Worm (Caenorhabditis elegans) whole organism, L3 larva: ENCODE data around the gene Y40C7B.4.
A peak's percentile ranks its signal among the peaks of the same experiment; 100 is the strongest.

Experiments
- R02D3.7 ChIP-seq: fragments of 150-350 bp; optimal IDR thresholded peaks from 2 replicates; lab custom pipeline; 2014; ENCODE audit warnings: missing biosample characterization, missing genetic modification characterization
- aly-2 ChIP-seq: fragments of 150-350 bp; optimal IDR thresholded peaks from 2 replicates; lab custom pipeline; 2014; ENCODE audit warnings: missing biosample characterization, missing genetic modification characterization
- ama-1 ChIP-seq: fragments of 150-350 bp; optimal IDR thresholded peaks from 2 replicates; lab custom pipeline; 2018
- ceh-16 ChIP-seq: sonication (generic microtip); optimal IDR thresholded peaks from 2 replicates; lab custom pipeline; 2017; ENCODE audit warnings: missing biosample characterization, missing genetic modification characterization
- ceh-28 ChIP-seq: fragments of 150-350 bp; optimal IDR thresholded peaks from 2 replicates; lab custom pipeline; 2014; ENCODE audit warnings: missing biosample characterization, missing genetic modification reagents, missing genetic modification characterization
- ceh-82 ChIP-seq: fragments of 150-350 bp; optimal IDR thresholded peaks from 2 replicates; lab custom pipeline; 2014; ENCODE audit warnings: missing biosample characterization, missing genetic modification characterization
- ceh-9 ChIP-seq: sonication (generic microtip); optimal IDR thresholded peaks from 2 replicates; lab custom pipeline; 2018; ENCODE audit warnings: missing biosample characterization, missing genetic modification characterization
- egl-5 ChIP-seq: fragments of 150-350 bp; optimal IDR thresholded peaks from 2 replicates; lab custom pipeline; 2017; ENCODE audit warnings: missing biosample characterization, missing genetic modification reagents, missing genetic modification characterization, inconsistent platforms
- elt-1 ChIP-seq: fragments of 150-350 bp; optimal IDR thresholded peaks from 2 replicates; lab custom pipeline; 2014; ENCODE audit warnings: missing biosample characterization, missing genetic modification characterization
- elt-2 ChIP-seq: sonication (generic microtip); optimal IDR thresholded peaks from 2 replicates; lab custom pipeline; 2016; ENCODE audit warnings: missing genetic modification reagents, mild to moderate bottlenecking, missing genetic modification characterization, missing compliant biosample characterization
- fkh-10 ChIP-seq: sonication (generic microtip); optimal IDR thresholded peaks from 2 replicates; lab custom pipeline; 2017; ENCODE audit warnings: missing biosample characterization, missing genetic modification reagents, missing genetic modification characterization
- jun-1 ChIP-seq: fragments of 150-350 bp; optimal IDR thresholded peaks from 2 replicates; lab custom pipeline; 2014; ENCODE audit warnings: missing biosample characterization, missing genetic modification reagents, missing genetic modification characterization
- lin-15B ChIP-seq: fragments of 150-350 bp; optimal IDR thresholded peaks from 2 replicates; lab custom pipeline; 2014; ENCODE audit warnings: missing biosample characterization, missing genetic modification characterization
- lsy-12 ChIP-seq: sonication (generic microtip); optimal IDR thresholded peaks from 2 replicates; lab custom pipeline; 2016; ENCODE audit warnings: mild to moderate bottlenecking, missing genetic modification characterization, missing compliant biosample characterization
- mdl-1 ChIP-seq: fragments of 150-350 bp; optimal IDR thresholded peaks from 2 replicates; lab custom pipeline; 2014; ENCODE audit warnings: missing biosample characterization, missing genetic modification characterization
- nhr-11 ChIP-seq: fragments of 150-350 bp; optimal IDR thresholded peaks from 2 replicates; lab custom pipeline; 2014; ENCODE audit warnings: missing biosample characterization, missing genetic modification characterization
- nhr-23 ChIP-seq: fragments of 150-350 bp; optimal IDR thresholded peaks from 2 replicates; lab custom pipeline; 2014; ENCODE audit warnings: missing biosample characterization, missing genetic modification reagents, missing genetic modification characterization
- nhr-237 ChIP-seq: fragments of 150-350 bp; optimal IDR thresholded peaks from 2 replicates; lab custom pipeline; 2014; ENCODE audit warnings: missing biosample characterization, missing genetic modification characterization
- nhr-28 ChIP-seq: fragments of 150-350 bp; optimal IDR thresholded peaks from 2 replicates; lab custom pipeline; 2014; ENCODE audit warnings: missing biosample characterization, missing genetic modification characterization
- nhr-43 ChIP-seq: sonication (generic microtip); optimal IDR thresholded peaks from 2 replicates; lab custom pipeline; 2016; ENCODE audit warnings: mild to moderate bottlenecking, missing genetic modification characterization, missing compliant biosample characterization; ENCODE audit not compliant: poor library complexity, severe bottlenecking
- nhr-76 ChIP-seq: fragments of 150-350 bp; sonication (generic microtip); optimal IDR thresholded peaks from 5 replicates; lab custom pipeline; 2014; ENCODE audit warnings: missing biosample characterization, missing genetic modification characterization
- nhr-77 ChIP-seq: fragments of 150-350 bp; optimal IDR thresholded peaks from 2 replicates; lab custom pipeline; 2014; ENCODE audit warnings: missing biosample characterization, missing genetic modification characterization
- sea-2 ChIP-seq: fragments of 150-350 bp; sonication (generic microtip); optimal IDR thresholded peaks from 4 replicates; lab custom pipeline; 2014; ENCODE audit warnings: missing biosample characterization, missing genetic modification reagents, missing genetic modification characterization
- skn-1 ChIP-seq: fragments of 150-350 bp; optimal IDR thresholded peaks from 2 replicates; lab custom pipeline; 2014; ENCODE audit warnings: missing biosample characterization, missing genetic modification characterization
- snpc-4 ChIP-seq: fragments of 150-350 bp; optimal IDR thresholded peaks from 2 replicates; lab custom pipeline; 2014; ENCODE audit warnings: missing biosample characterization, missing genetic modification characterization
- ztf-11 ChIP-seq: fragments of 150-350 bp; optimal IDR thresholded peaks from 2 replicates; lab custom pipeline; 2014; ENCODE audit warnings: missing biosample characterization, missing genetic modification characterization
- ztf-4 ChIP-seq: fragments of 150-350 bp; optimal IDR thresholded peaks from 2 replicates; lab custom pipeline; 2014; ENCODE audit warnings: missing biosample characterization, missing genetic modification characterization

Y40C7B.4 gene

DNA sequence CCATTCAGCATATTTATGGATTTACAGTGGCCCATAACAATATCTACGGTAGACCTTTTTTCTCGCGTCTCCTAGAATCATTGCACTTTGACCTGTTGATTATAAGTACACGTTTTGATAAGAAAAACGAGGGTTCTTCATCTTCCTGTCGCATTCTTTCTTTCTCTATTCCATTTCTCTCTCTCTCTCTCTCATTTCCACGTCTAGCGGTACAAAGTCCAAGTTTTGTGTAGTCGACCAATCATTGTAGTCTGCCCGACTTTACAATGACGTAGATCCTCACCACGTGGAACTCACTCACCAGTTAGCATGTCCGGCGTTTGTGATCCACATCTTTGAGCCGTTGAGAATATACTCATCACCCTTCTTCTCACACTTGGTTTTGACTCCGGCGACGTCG, 40.4 kb downstream of the Y40C7B.4 start (continued):
- TF ChIP-seq egl-5 (tag; lab: Kevin White, UChicago) (no peak), elt-2 (tag; lab: Kevin White, UChicago) (peak; percentile 67), ceh-82 (tag; lab: Kevin White, UChicago) (no peak), nhr-11 (tag; lab: Kevin White, UChicago) (peak; percentile 36), R02D3.7 (tag; lab: Kevin White, UChicago) (no peak), aly-2 (no peak), jun-1 (tag; lab: Kevin White, UChicago) (peak; percentile 51), nhr-23 (tag; lab: Kevin White, UChicago) (peak; percentile 54), nhr-28 (tag; lab: Kevin White, UChicago) (no peak)

DNA sequence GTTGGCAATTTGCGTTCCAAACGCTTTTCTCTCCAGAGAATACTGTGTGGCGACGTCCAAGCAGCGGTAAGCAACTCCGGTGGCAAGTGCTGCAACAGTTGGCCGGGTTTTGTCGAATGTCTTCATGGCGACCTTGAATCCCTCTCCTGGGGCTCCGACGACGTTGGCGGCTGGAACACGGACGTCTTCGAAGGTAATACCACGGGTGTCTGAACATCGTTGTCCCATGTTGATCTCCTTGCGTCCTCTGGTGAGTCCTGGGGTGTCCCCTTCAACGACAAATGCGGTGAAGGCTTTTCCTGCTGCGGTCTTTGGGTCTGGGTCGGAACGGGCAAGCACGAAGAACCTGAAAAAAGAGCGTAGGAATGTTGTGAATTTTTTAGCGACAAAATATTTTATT, 40.8 kb downstream of the Y40C7B.4 start:
- TF ChIP-seq nhr-11 (tag; lab: Kevin White, UChicago), result no peak

DNA sequence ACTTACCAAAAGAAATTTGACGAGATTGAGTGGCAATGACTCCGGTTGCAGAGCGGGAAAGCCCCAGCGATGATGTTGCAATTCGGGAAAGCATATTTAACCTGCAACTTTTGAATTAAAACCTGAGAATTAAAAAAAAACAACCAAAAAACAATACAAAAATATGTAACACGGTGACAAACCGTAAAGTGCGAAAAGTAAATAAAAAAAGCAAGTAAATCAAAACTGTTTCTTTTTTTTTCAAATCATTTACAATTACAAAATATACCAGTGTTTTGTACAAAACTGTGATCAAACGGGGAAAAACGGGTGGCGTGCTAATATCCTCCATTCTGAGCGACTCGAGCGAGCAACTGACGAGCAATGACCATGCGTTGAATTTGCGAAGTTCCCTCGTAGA, 41.8 kb downstream of the Y40C7B.4 start, which contains the start of gene acdh-10:
Gene acdh-10 (minus strand): TSS at position 101 of the 400 bp plus-strand sequence.
- TF ChIP-seq skn-1 (tag; lab: Kevin White, UChicago), result no peak
- peak; percentile 30 for TF ChIP-seq ama-1 (lab: Kevin White, UChicago)

DNA sequence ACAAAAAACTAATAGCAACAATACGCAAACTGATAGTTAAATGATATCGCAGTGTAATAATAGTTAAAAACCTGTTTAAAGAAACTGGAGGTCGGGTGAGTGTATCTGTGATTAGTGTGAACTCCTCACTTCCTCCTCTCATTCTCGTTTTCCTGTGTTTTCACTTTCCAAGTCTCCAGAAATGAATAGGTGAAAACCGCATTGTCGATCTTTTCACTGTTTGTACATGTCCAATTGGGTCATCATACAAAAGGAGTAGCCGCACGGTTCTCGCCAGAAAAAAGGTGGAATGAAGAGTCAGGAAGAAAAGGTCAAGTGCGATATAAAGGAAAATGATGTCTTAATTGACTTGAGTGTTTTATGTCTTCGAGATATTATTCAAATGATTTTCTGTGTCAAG, 45.1 kb downstream of the Y40C7B.4 start:
- TF ChIP-seq nhr-23 (tag; lab: Kevin White, UChicago), result peak; percentile 77
- no peak for TF ChIP-seq jun-1 (tag; lab: Kevin White, UChicago)
- TF ChIP-seq ama-1 (lab: Kevin White, UChicago), result no peak
- no peak for TF ChIP-seq nhr-76 (tag; lab: Kevin White, UChicago)
- TF ChIP-seq ceh-9 (tag; lab: Kevin White, UChicago), result no peak
- TF ChIP-seq, all 47 proteins: peak for 1

DNA sequence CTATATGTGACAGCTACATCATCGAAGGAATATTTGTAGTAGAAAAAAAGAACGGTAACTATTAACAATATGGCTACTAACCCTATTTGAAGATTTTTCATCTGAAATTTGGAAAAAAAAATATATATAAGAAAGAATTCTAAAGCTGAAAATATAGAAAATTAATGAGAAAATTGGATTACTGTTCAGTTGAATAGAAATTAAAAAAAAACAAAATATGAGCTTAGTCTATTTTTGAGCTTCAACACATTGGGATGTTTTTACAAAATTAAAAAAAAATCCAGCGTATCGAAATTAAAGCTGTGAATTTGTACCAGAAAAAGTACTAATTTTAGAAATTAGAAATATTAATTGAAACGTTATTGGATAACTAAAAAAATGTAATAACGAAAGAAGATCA, 47.3 kb downstream of the Y40C7B.4 start, which contains the start of gene T08G2.2:
Gene T08G2.2 (minus strand): TSS at position 101 of the 400 bp plus-strand sequence.
- TF ChIP-seq fkh-10 (GFP tag; lab: Kevin White, UChicago) (no peak), ceh-16 (tag; lab: Kevin White, UChicago) (no peak), ztf-11 (tag; lab: Kevin White, UChicago) (no peak), ceh-28 (no peak), elt-2 (tag; lab: Kevin White, UChicago) (no peak), nhr-43 (tag; lab: Kevin White, UChicago) (no peak), lsy-12 (tag; lab: Kevin White, UChicago) (no peak), snpc-4 (tag; lab: Kevin White, UChicago) (no peak), sea-2 (no peak), ztf-4 (tag; lab: Kevin White, UChicago) (no peak), elt-1 (tag; lab: Kevin White, UChicago) (no peak), nhr-28 (tag; lab: Kevin White, UChicago) (no peak), mdl-1 (tag; lab: Kevin White, UChicago) (no peak), egl-5 (tag; lab: Kevin White, UChicago) (no peak), nhr-237 (tag; lab: Kevin White, UChicago) (no peak), lin-15B (tag; lab: Kevin White, UChicago) (no peak), nhr-23 (tag; lab: Kevin White, UChicago) (no peak), ceh-9 (tag; lab: Kevin White, UChicago) (no peak), nhr-77 (tag; lab: Kevin White, UChicago) (no peak)
